Fruit fly (Drosophila melanogaster): ENCODE data around the gene CG9555.

The CG9555 gene

dm6 chr2L:8982584-8983302 lies 8.8 kb upstream of the CG9555 start (continued):
- TF ChIP-seq CG11696 (GFP tag; IDR thresholded peaks at IDR 0.05) (peak; percentile 53), Mad (GFP tag; optimal IDR thresholded peaks at IDR 0.05) (no peak), nom (GFP tag; optimal IDR thresholded peaks at IDR 0.05) (no peak), CG6654 (GFP tag; optimal IDR thresholded peaks at IDR 0.05) (no peak), gsb-n (tag; optimal IDR thresholded peaks at IDR 0.05) (no peak), CG2712 (tag; optimal IDR thresholded peaks at IDR 0.05) (peak; percentile 9), ash1 (GFP tag; optimal IDR thresholded peaks at IDR 0.05) (no peak), CG10267 (tag; optimal IDR thresholded peaks at IDR 0.05) (peak; percentile 34), CG6854 (GFP tag; optimal IDR thresholded peaks at IDR 0.05) (peak; percentile 30), CHES-1-like (GFP tag; optimal IDR thresholded peaks at IDR 0.05) (peak; percentile 6), bab2 (GFP tag; optimal IDR thresholded peaks at IDR 0.05) (peak; percentile 53), wdn (GFP tag; IDR thresholded peaks at IDR 0.05) (no peak), hkb (optimal IDR thresholded peaks at IDR 0.05) (no peak), hkb (GFP tag; IDR thresholded peaks at IDR 0.05) (peak; percentile 73), Ptx1 (GFP tag; IDR thresholded peaks at IDR 0.05) (peak; percentile 62), CG15269 (tag; optimal IDR thresholded peaks at IDR 0.05) (peak; percentile 85), CG8765 (GFP tag; IDR thresholded peaks at IDR 0.05) (no peak), tin (GFP tag; optimal IDR thresholded peaks at IDR 0.05) (peak; percentile 5), NFAT (GFP tag; IDR thresholded peaks at IDR 0.05) (peak; percentile 28; the same call in 1 of the 2 replicates), Dp (GFP tag; optimal IDR thresholded peaks at IDR 0.05) (no peak), CG18619 (GFP tag; optimal IDR thresholded peaks at IDR 0.05) (peak; percentile 10), CG14710 (tag; optimal IDR thresholded peaks at IDR 0.05) (peak; percentile 7), CG3847 (GFP tag; IDR thresholded peaks at IDR 0.05) (peak; percentile 51; the same call in 1 of the 2 replicates), aop (GFP tag; IDR thresholded peaks at IDR 0.05) (no peak), CG9437 (GFP tag; optimal IDR thresholded peaks at IDR 0.05) (peak; percentile 7), CG2116 (GFP tag; optimal IDR thresholded peaks at IDR 0.05) (no peak), dysf (GFP tag; IDR thresholded peaks at IDR 0.05) (peak; percentile 80), Dek (tag; optimal IDR thresholded peaks at IDR 0.05) (peak; percentile 58), CG7928 (GFP tag; optimal IDR thresholded peaks at IDR 0.05) (peak; percentile 4), HmgD (GFP tag; optimal IDR thresholded peaks at IDR 0.05) (no peak), H2.0 (GFP tag; IDR thresholded peaks at IDR 0.05) (peak; percentile 15; the same call in 1 of the 2 replicates), Nf-YC (tag; optimal IDR thresholded peaks at IDR 0.05) (peak; percentile 11), sna (GFP tag; IDR thresholded peaks at IDR 0.05; ENCODE audit: partially characterized antibody) (no peak), ttk (GFP tag; IDR thresholded peaks at IDR 0.05) (peak; percentile 33; the same call in 1 of the 2 replicates), stwl (tag; optimal IDR thresholded peaks at IDR 0.05) (no peak), MESR4 (GFP tag; optimal IDR thresholded peaks at IDR 0.05) (no peak), CG15696 (tag; optimal IDR thresholded peaks at IDR 0.05) (no peak), gt (GFP tag; IDR thresholded peaks at IDR 0.05) (no peak), mld (GFP tag; IDR thresholded peaks at IDR 0.05; ENCODE audit: partially characterized antibody) (no peak), slbo (GFP tag; IDR thresholded peaks at IDR 0.05) (peak; percentile 68), CG10431 (GFP tag; optimal IDR thresholded peaks at IDR 0.05) (no peak), dimm (GFP tag; IDR thresholded peaks at IDR 0.05) (no peak), nerfin-2 (GFP tag; IDR thresholded peaks at IDR 0.05; ENCODE audit: partially characterized antibody) (no peak), CG11093 (GFP tag; IDR thresholded peaks at IDR 0.05) (0 out of 3 replicates have a peak, but pooled peaks have one; percentile 31), CG7745 (tag; optimal IDR thresholded peaks at IDR 0.05) (no peak), CG10979 (tag; optimal IDR thresholded peaks at IDR 0.05) (peak; percentile 1), CG10959 (GFP tag; IDR thresholded peaks at IDR 0.05) (no peak), vvl (GFP tag; IDR thresholded peaks at IDR 0.05) (no peak; the same call in 1 of the 2 replicates), luna (GFP tag; optimal IDR thresholded peaks at IDR 0.05) (no peak), dati (GFP tag; IDR thresholded peaks at IDR 0.05) (no peak)

Data from whole organism, embryonic.